Fruit fly (Drosophila melanogaster) whole organism, pupa: Measurements from ENCODE around the gene CG31974.

ENCODE experiments used
- CG10348 ChIP-seq: fragments of 200-800 bp; sonication (Bioruptor generic); IDR thresholded peaks from 2 replicates; pipeline ENCODE4 v1.3.6; 2022; ENCODE audit warnings: missing biosample characterization, missing genetic modification characterization
- CG12605 ChIP-seq: fragments of 200-800 bp; sonication (Bioruptor generic); IDR thresholded peaks from 2 replicates; pipeline ENCODE4 v1.3.6; 2022; ENCODE audit warnings: missing biosample characterization, missing genetic modification characterization
- CG13204 ChIP-seq: fragments of 200-800 bp; sonication (Bioruptor generic); optimal IDR thresholded peaks from 2 replicates; lab custom pipeline; 2018; ENCODE audit warnings: missing biosample characterization, mild to moderate bottlenecking, missing genetic modification characterization, moderate library complexity
- CG14655 ChIP-seq: fragments of 200-800 bp; sonication (Bioruptor generic); optimal IDR thresholded peaks from 3 replicates; lab custom pipeline; 2017; ENCODE audit warnings: mild to moderate bottlenecking, missing biosample characterization, missing genetic modification reagents, missing genetic modification characterization
- CG15710 ChIP-seq: fragments of 200-800 bp; sonication (Bioruptor generic); optimal IDR thresholded peaks from 2 replicates; lab custom pipeline; 2018; ENCODE audit warnings: missing biosample characterization, mild to moderate bottlenecking, missing genetic modification characterization, moderate library complexity
- CG17806 ChIP-seq: fragments of 200-800 bp; sonication (Bioruptor generic); optimal IDR thresholded peaks from 2 replicates; lab custom pipeline; 2018; ENCODE audit warnings: missing biosample characterization, mild to moderate bottlenecking, missing genetic modification characterization, moderate library complexity
- CG32121 ChIP-seq: fragments of 200-800 bp; sonication (Bioruptor generic); IDR thresholded peaks from 2 replicates; pipeline ENCODE4 v1.3.6; 2022; ENCODE audit warnings: missing biosample characterization, missing genetic modification characterization
- CG34367 ChIP-seq: fragments of 200-800 bp; sonication (Bioruptor generic); optimal IDR thresholded peaks from 2 replicates; lab custom pipeline; 2018; ENCODE audit warnings: missing biosample characterization, mild to moderate bottlenecking, missing genetic modification characterization
- CG4496 ChIP-seq: fragments of 200-800 bp; sonication (Bioruptor generic); IDR thresholded peaks from 3 replicates; pipeline ENCODE4 v1.3.6; 2022; ENCODE audit warnings: missing biosample characterization, missing genetic modification characterization
- CG8159 ChIP-seq: fragments of 200-800 bp; sonication (Bioruptor generic); optimal IDR thresholded peaks from 3 replicates; lab custom pipeline; 2018; ENCODE audit warnings: missing biosample characterization, mild to moderate bottlenecking, missing genetic modification characterization, moderate library complexity
- CG8301 ChIP-seq: fragments of 200-800 bp; sonication (Bioruptor generic); optimal IDR thresholded peaks from 2 replicates; lab custom pipeline; 2018; ENCODE audit warnings: missing biosample characterization, mild to moderate bottlenecking, missing genetic modification characterization
- CG9948 ChIP-seq: fragments of 200-800 bp; sonication (Bioruptor generic); optimal IDR thresholded peaks from 2 replicates; lab custom pipeline; 2018; ENCODE audit warnings: missing biosample characterization, mild to moderate bottlenecking, missing genetic modification characterization, moderate library complexity
- D1 ChIP-seq: fragments of 200-800 bp; sonication (Bioruptor generic); optimal IDR thresholded peaks from 2 replicates; lab custom pipeline; 2018; ENCODE audit warnings: missing biosample characterization, mild to moderate bottlenecking, missing genetic modification characterization, moderate library complexity
- EcR ChIP-seq: fragments of 200-800 bp; sonication (Bioruptor generic); optimal IDR thresholded peaks from 3 replicates; lab custom pipeline; 2019; ENCODE audit warnings: missing biosample characterization, missing genetic modification characterization, mild to moderate bottlenecking, moderate library complexity, missing genetic modification reagents
- Ets98B ChIP-seq: fragments of 200-800 bp; sonication (Bioruptor generic); IDR thresholded peaks from 2 replicates; pipeline ENCODE4 v1.3.6; 2022; ENCODE audit warnings: missing biosample characterization, missing genetic modification characterization
- Pif1A ChIP-seq: fragments of 200-800 bp; sonication (Bioruptor generic); optimal IDR thresholded peaks from 3 replicates; lab custom pipeline; 2016; ENCODE audit warnings: missing biosample characterization, missing genetic modification characterization
- Pif1B ChIP-seq: fragments of 200-800 bp; sonication (Bioruptor generic); optimal IDR thresholded peaks from 3 replicates; lab custom pipeline; 2016; ENCODE audit warnings: missing biosample characterization, missing genetic modification characterization
- Snoo ChIP-seq: fragments of 200-800 bp; sonication (Bioruptor generic); optimal IDR thresholded peaks from 3 replicates; lab custom pipeline; 2017; ENCODE audit warnings: missing biosample characterization, mild to moderate bottlenecking, missing genetic modification characterization, inconsistent platforms
- fd96Ca ChIP-seq: fragments of 200-800 bp; sonication (Bioruptor generic); IDR thresholded peaks from 3 replicates; pipeline ENCODE4 v1.3.6; 2022; ENCODE audit warnings: missing biosample characterization, missing genetic modification characterization
- gl ChIP-seq: fragments of 200-800 bp; sonication (Bioruptor generic); optimal IDR thresholded peaks from 2 replicates; lab custom pipeline; 2018; ENCODE audit warnings: missing biosample characterization, mild to moderate bottlenecking, missing genetic modification characterization
- rn ChIP-seq: fragments of 200-800 bp; sonication (Bioruptor generic); IDR thresholded peaks from 2 replicates; pipeline ENCODE4 v1.3.6; 2022; ENCODE audit warnings: missing biosample characterization, missing genetic modification characterization

CG31974 gene

dm6 chr2L:143088-143487 is at the start of gene CG31974, which contains the start of gene CG11454:
TSS of gene CG31974 (minus strand) at chr2L:143091.
TSS of gene CG11454 (plus strand) at chr2L:143323.
- no peak for TF ChIP-seq CG13204 (GFP tag; lab: Kevin White, UChicago)
- peak; percentile 7 for TF ChIP-seq EcR (GFP tag; lab: Kevin White, UChicago)
- no peak for TF ChIP-seq CG8301
- peak; percentile 6; the same call in 1 of the 2 replicates for TF ChIP-seq Ets98B

dm6 chr2L:182360-183144 is 39.7 kb upstream of the CG31974 start:
- TF ChIP-seq CG4496 (GFP tag; lab: Robert Waterston, UW) (peak; percentile 57), Snoo (tag; lab: Kevin White, UChicago) (no peak), fd96Ca (GFP tag; lab: Robert Waterston, UW) (no peak), CG34367 (no peak), EcR (GFP tag; lab: Kevin White, UChicago) (peak; percentile 82), CG10348 (GFP tag; lab: Robert Waterston, UW) (no peak), gl (no peak), CG17806 (tag; lab: Kevin White, UChicago) (no peak), CG9948 (tag; lab: Kevin White, UChicago) (no peak), rn (GFP tag; lab: Robert Waterston, UW) (no peak)

- TF ChIP-seq CG17806 (tag; lab: Kevin White, UChicago) (no peak), CG9948 (tag; lab: Kevin White, UChicago) (no peak), fd96Ca (GFP tag; lab: Robert Waterston, UW) (no peak), Ets98B (no peak), CG8159 (tag; lab: Kevin White, UChicago) (no peak), gl (no peak), Pif1B (GFP tag; lab: Kevin White, UChicago) (no peak), CG12605 (GFP tag; lab: Robert Waterston, UW) (no peak), CG34367 (no peak), Pif1A (GFP tag; lab: Kevin White, UChicago) (no peak), Snoo (tag; lab: Kevin White, UChicago) (no peak), CG13204 (GFP tag; lab: Kevin White, UChicago) (no peak), EcR (GFP tag; lab: Kevin White, UChicago) (no peak), CG15710 (tag; lab: Kevin White, UChicago) (no peak), CG14655 (no peak), CG8301 (no peak), CG4496 (GFP tag; lab: Robert Waterston, UW) (no peak), rn (GFP tag; lab: Robert Waterston, UW) (no peak), CG10348 (GFP tag; lab: Robert Waterston, UW) (no peak)
These were observed 38.1 kb upstream of the CG31974 start for dm6 chr2L:181020-181419.

dm6 chr2L:179119-179518 is 36.2 kb upstream of the CG31974 start:
- no peak for TF ChIP-seq Pif1B (GFP tag; lab: Kevin White, UChicago)
- no peak for TF ChIP-seq CG17806 (tag; lab: Kevin White, UChicago)
- TF ChIP-seq rn (GFP tag; lab: Robert Waterston, UW), result no peak
- no peak for TF ChIP-seq D1
- no peak for TF ChIP-seq CG9948 (tag; lab: Kevin White, UChicago)
- no peak for TF ChIP-seq Ets98B

dm6 chr2L:175727-176126 is 32.8 kb upstream of the CG31974 start:
- no peak for TF ChIP-seq CG14655
- no peak for TF ChIP-seq EcR (GFP tag; lab: Kevin White, UChicago)

- TF ChIP-seq Ets98B (no peak), Snoo (tag; lab: Kevin White, UChicago) (peak; percentile 38), EcR (GFP tag; lab: Kevin White, UChicago) (peak; percentile 80), rn (GFP tag; lab: Robert Waterston, UW) (no peak), CG13204 (GFP tag; lab: Kevin White, UChicago) (peak; percentile 45), CG34367 (peak; percentile 37), fd96Ca (GFP tag; lab: Robert Waterston, UW) (no peak), Pif1A (GFP tag; lab: Kevin White, UChicago) (peak; percentile 32), CG12605 (GFP tag; lab: Robert Waterston, UW) (peak; percentile 55; the same call in 1 of the 2 replicates), Pif1B (GFP tag; lab: Kevin White, UChicago) (peak; percentile 54), CG9948 (tag; lab: Kevin White, UChicago) (peak; percentile 36), CG10348 (GFP tag; lab: Robert Waterston, UW) (no peak), CG15710 (tag; lab: Kevin White, UChicago) (peak; percentile 48), CG8301 (peak; percentile 14), D1 (no peak), gl (peak; percentile 52), CG8159 (tag; lab: Kevin White, UChicago) (peak; percentile 23), CG32121 (GFP tag; lab: Robert Waterston, UW) (no peak), CG14655 (no peak), CG17806 (tag; lab: Kevin White, UChicago) (peak; percentile 22), CG4496 (GFP tag; lab: Robert Waterston, UW) (no peak)
These were observed 28.8 kb upstream of the CG31974 start for dm6 chr2L:171499-172250.
